Fruit fly (Drosophila melanogaster) whole organism, embryonic: ENCODE results near the gene Fam92.

Experiments
- Antp ChIP-seq: fragments of 200-800 bp; sonication (Bioruptor generic); optimal IDR thresholded peaks from 3 replicates; lab custom pipeline; 2016; ENCODE audit warnings: missing biosample characterization, missing genetic modification characterization
- Atf-2 ChIP-seq: fragments of 200-800 bp; sonication (Bioruptor generic); optimal IDR thresholded peaks from 2 replicates; lab custom pipeline; 2016; ENCODE audit warnings: missing biosample characterization, missing genetic modification characterization
- Blimp-1 ChIP-seq: fragments of 200-800 bp; sonication (Bioruptor generic); optimal IDR thresholded peaks from 3 replicates; lab custom pipeline; 2018; ENCODE audit warnings: missing biosample characterization, missing genetic modification characterization, mild to moderate bottlenecking, moderate library complexity, missing genetic modification reagents
- CG11093 ChIP-seq: fragments of 200-800 bp; sonication (Bioruptor generic); IDR thresholded peaks from 3 replicates; pipeline ENCODE4 v1.3.6; 2022; ENCODE audit warnings: missing biosample characterization, missing genetic modification characterization
- CG11723 ChIP-seq: fragments of 200-800 bp; sonication (Bioruptor generic); optimal IDR thresholded peaks from 2 replicates; lab custom pipeline; 2017; ENCODE audit warnings: missing biosample characterization, mild to moderate bottlenecking, missing genetic modification characterization
- CG12155 ChIP-seq: fragments of 200-800 bp; sonication (Bioruptor generic); optimal IDR thresholded peaks from 3 replicates; lab custom pipeline; 2016; ENCODE audit warnings: missing biosample characterization, missing genetic modification characterization
- CG13424 ChIP-seq: fragments of 200-800 bp; sonication (Bioruptor generic); optimal IDR thresholded peaks from 2 replicates; lab custom pipeline; 2019; ENCODE audit warnings: missing biosample characterization, mild to moderate bottlenecking, missing genetic modification characterization, moderate library complexity
- CG1603 ChIP-seq: fragments of 200-800 bp; sonication (Bioruptor generic); optimal IDR thresholded peaks from 2 replicates; lab custom pipeline; 2019; ENCODE audit warnings: missing biosample characterization, mild to moderate bottlenecking, missing genetic modification characterization, moderate library complexity
- CG16779 ChIP-seq: fragments of 200-800 bp; sonication (Bioruptor generic); IDR thresholded peaks from 2 replicates; pipeline ENCODE4 v1.3.6; 2022; ENCODE audit warnings: missing biosample characterization, missing genetic modification characterization
- CG17829 ChIP-seq: fragments of 200-800 bp; optimal IDR thresholded peaks from 2 replicates; lab custom pipeline; 2019; ENCODE audit warnings: missing biosample characterization, mild to moderate bottlenecking, missing genetic modification characterization, moderate library complexity
- CG17912 ChIP-seq: fragments of 200-800 bp; sonication (Bioruptor generic); optimal IDR thresholded peaks from 2 replicates; lab custom pipeline; 2018; ENCODE audit warnings: missing biosample characterization, mild to moderate bottlenecking, missing genetic modification characterization
- CG2120 ChIP-seq: fragments of 200-800 bp; sonication (Bioruptor generic); optimal IDR thresholded peaks from 3 replicates; lab custom pipeline; 2016; ENCODE audit warnings: missing biosample characterization, missing genetic modification characterization
- CG2199 ChIP-seq: fragments of 200-800 bp; sonication (Bioruptor generic); IDR thresholded peaks from 3 replicates; pipeline ENCODE4 v1.3.6; 2022; ENCODE audit warnings: missing biosample characterization, missing genetic modification characterization
- CG7928 ChIP-seq: fragments of 200-800 bp; sonication (Bioruptor generic); optimal IDR thresholded peaks from 2 replicates; lab custom pipeline; 2017; ENCODE audit warnings: missing biosample characterization, mild to moderate bottlenecking, missing genetic modification characterization
- CG8924 ChIP-seq: fragments of 200-800 bp; optimal IDR thresholded peaks from 3 replicates; lab custom pipeline; 2019; ENCODE audit warnings: missing biosample characterization, mild to moderate bottlenecking, missing genetic modification characterization, moderate library complexity
- CG9437 ChIP-seq: fragments of 200-800 bp; sonication (Bioruptor generic); optimal IDR thresholded peaks from 2 replicates; lab custom pipeline; 2018; ENCODE audit warnings: missing biosample characterization, mild to moderate bottlenecking, missing genetic modification characterization
- CG9609 ChIP-seq: fragments of 200-800 bp; sonication (Bioruptor generic); optimal IDR thresholded peaks from 3 replicates; lab custom pipeline; 2016; ENCODE audit warnings: missing biosample characterization, missing genetic modification characterization
- E2f1 ChIP-seq: fragments of 200-800 bp; sonication (Bioruptor generic); IDR thresholded peaks from 2 replicates; pipeline ENCODE4 v1.3.6; 2022; ENCODE audit warnings: missing biosample characterization, missing genetic modification characterization
- H2.0 ChIP-seq: fragments of 200-800 bp; sonication (Bioruptor generic); IDR thresholded peaks from 2 replicates; pipeline ENCODE4 v1.3.6; 2022; ENCODE audit warnings: missing biosample characterization, missing genetic modification characterization
- HmgD ChIP-seq: fragments of 200-800 bp; sonication (Bioruptor generic); optimal IDR thresholded peaks from 3 replicates; lab custom pipeline; 2016; ENCODE audit warnings: missing biosample characterization, missing genetic modification characterization
- Hr51 ChIP-seq, 2 experiments: fragments of 200-800 bp; sonication (Bioruptor generic); optimal IDR thresholded peaks; 2 replicates in 1 of 2; 3 replicates in 1 of 2; lab custom pipeline; 2016 to 2018; ENCODE audit warnings: missing biosample characterization in 2 of 2, missing genetic modification characterization in 2 of 2, mild to moderate bottlenecking in 1 of 2, moderate library complexity in 1 of 2
- NC2β ChIP-seq: fragments of 200-800 bp; sonication (Bioruptor generic); optimal IDR thresholded peaks from 2 replicates; lab custom pipeline; 2016; ENCODE audit warnings: missing biosample characterization, missing genetic modification characterization
- NFAT ChIP-seq: fragments of 200-800 bp; sonication (Bioruptor generic); IDR thresholded peaks from 2 replicates; pipeline ENCODE4 v1.3.6; 2022; ENCODE audit warnings: missing biosample characterization, missing genetic modification characterization
- Oli ChIP-seq: fragments of 200-800 bp; sonication (Bioruptor generic); optimal IDR thresholded peaks from 2 replicates; lab custom pipeline; 2018; ENCODE audit warnings: missing biosample characterization, mild to moderate bottlenecking, missing genetic modification characterization, moderate library complexity
- Six4 ChIP-seq: fragments of 200-800 bp; sonication (Bioruptor generic); optimal IDR thresholded peaks from 2 replicates; lab custom pipeline; 2016; ENCODE audit warnings: missing biosample characterization, missing genetic modification characterization
- Sry-β ChIP-seq: fragments of 200-800 bp; sonication (Bioruptor generic); optimal IDR thresholded peaks from 2 replicates; lab custom pipeline; 2018; ENCODE audit warnings: missing biosample characterization, mild to moderate bottlenecking, missing genetic modification characterization, moderate library complexity
- Usf ChIP-seq: fragments of 200-800 bp; sonication (Bioruptor generic); optimal IDR thresholded peaks from 2 replicates; lab custom pipeline; 2017; ENCODE audit warnings: missing genotype, missing biosample characterization, missing genetic modification characterization
- YL-1 ChIP-seq: fragments of 200-800 bp; sonication (Bioruptor generic); optimal IDR thresholded peaks from 3 replicates; lab custom pipeline; 2017; ENCODE audit warnings: missing biosample characterization, mild to moderate bottlenecking, missing genetic modification characterization
- chm ChIP-seq: fragments of 200-800 bp; sonication (Bioruptor generic); IDR thresholded peaks from 2 replicates; pipeline ENCODE4 v1.3.6; 2022; ENCODE audit warnings: missing biosample characterization, missing genetic modification characterization
- ci ChIP-seq: fragments of 200-800 bp; sonication (Bioruptor generic); IDR thresholded peaks from 3 replicates; pipeline ENCODE4 v1.3.6; 2022; ENCODE audit warnings: missing biosample characterization, missing genetic modification characterization
- eve ChIP-seq, 2 experiments: fragments of >200 bp; optimal IDR thresholded peaks; 2 replicates each; lab custom pipeline; 2017; ENCODE audit warnings: missing biosample characterization in 2 of 2, missing genetic modification characterization in 2 of 2
- ewg ChIP-seq: fragments of 200-800 bp; sonication (Bioruptor generic); optimal IDR thresholded peaks from 3 replicates; lab custom pipeline; 2017; ENCODE audit warnings: mild to moderate bottlenecking, missing biosample characterization, missing genetic modification reagents, missing genetic modification characterization
- ken ChIP-seq: fragments of 200-800 bp; sonication (Bioruptor generic); IDR thresholded peaks from 3 replicates; pipeline ENCODE4 v1.3.6; 2022; ENCODE audit warnings: missing biosample characterization, missing genetic modification characterization
- knrl ChIP-seq: fragments of 200-800 bp; sonication (Bioruptor generic); IDR thresholded peaks from 3 replicates; pipeline ENCODE4 v1.3.6; 2022; ENCODE audit warnings: missing biosample characterization, missing genetic modification characterization; ENCODE audit not compliant: partially characterized antibody
- lov ChIP-seq, 2 experiments: fragments of 200-800 bp in 1 of 2; fragments of >200 bp in 1 of 2; sonication (Bioruptor generic) in 1 of 2; IDR thresholded peaks in 1 of 2; optimal IDR thresholded peaks in 1 of 2; 2 replicates in 1 of 2; 3 replicates in 1 of 2; pipeline versions ENCODE4 v1.3.6 to Lab custom; 2017 to 2022; ENCODE audit warnings: missing biosample characterization in 1 of 2, missing genetic modification characterization in 1 of 2
- nerfin-2 ChIP-seq: fragments of 200-800 bp; sonication (Bioruptor generic); IDR thresholded peaks from 2 replicates; pipeline ENCODE4 v1.3.6; 2022; ENCODE audit warnings: missing biosample characterization, missing genetic modification characterization; ENCODE audit not compliant: partially characterized antibody
- nom ChIP-seq: fragments of 200-800 bp; sonication (Bioruptor generic); optimal IDR thresholded peaks from 2 replicates; lab custom pipeline; 2017; ENCODE audit warnings: missing biosample characterization, missing genetic modification characterization, mild to moderate bottlenecking, moderate library complexity, missing genetic modification reagents
- pan ChIP-seq, 4 experiments: fragments of >200 bp in 3 of 4; fragments of 200-800 bp in 1 of 4; sonication (Bioruptor generic) in 1 of 4; optimal IDR thresholded peaks in 3 of 4; IDR thresholded peaks in 1 of 4; 2 replicates each; pipeline versions ENCODE4 v1.3.6 to Lab custom; 2017 to 2022; ENCODE audit warnings: missing biosample characterization in 2 of 4, missing genetic modification characterization in 2 of 4, mixed read lengths in 1 of 4
- pho ChIP-seq: fragments of 200-800 bp; sonication (Bioruptor generic); optimal IDR thresholded peaks from 2 replicates; lab custom pipeline; 2016; ENCODE audit warnings: missing biosample characterization, missing genetic modification characterization
- ro ChIP-seq: fragments of 200-800 bp; sonication (Bioruptor generic); IDR thresholded peaks from 2 replicates; pipeline ENCODE4 v1.3.6; 2022; ENCODE audit warnings: missing biosample characterization, missing genetic modification characterization
- slp2 ChIP-seq: fragments of 200-800 bp; sonication (Bioruptor generic); optimal IDR thresholded peaks from 2 replicates; lab custom pipeline; 2016; ENCODE audit warnings: missing biosample characterization, missing genetic modification characterization
- sug ChIP-seq: fragments of 200-800 bp; optimal IDR thresholded peaks from 2 replicates; lab custom pipeline; 2019; ENCODE audit warnings: missing biosample characterization, mild to moderate bottlenecking, missing genetic modification characterization, moderate library complexity
- tap ChIP-seq: fragments of 200-800 bp; optimal IDR thresholded peaks from 3 replicates; lab custom pipeline; 2019; ENCODE audit warnings: missing biosample characterization, mild to moderate bottlenecking, missing genetic modification characterization, moderate library complexity
- tgo ChIP-seq: fragments of 200-800 bp; sonication (Bioruptor generic); IDR thresholded peaks from 3 replicates; pipeline ENCODE4 v1.3.6; 2022; ENCODE audit warnings: missing biosample characterization, missing genetic modification characterization
- toy ChIP-seq: fragments of 200-800 bp; sonication (Bioruptor generic); IDR thresholded peaks from 2 replicates; pipeline ENCODE4 v1.3.6; 2022; ENCODE audit warnings: missing biosample characterization, missing genetic modification characterization
- tx ChIP-seq: fragments of 200-800 bp; sonication (Bioruptor generic); optimal IDR thresholded peaks from 2 replicates; lab custom pipeline; 2016; ENCODE audit warnings: missing biosample characterization, missing genetic modification characterization
- wdn ChIP-seq: fragments of 200-800 bp; sonication (Bioruptor generic); IDR thresholded peaks from 2 replicates; pipeline ENCODE4 v1.3.6; 2022; ENCODE audit warnings: missing biosample characterization, missing genetic modification characterization
- yki ChIP-seq: fragments of >200 bp; optimal IDR thresholded peaks from 3 replicates; lab custom pipeline; 2018

The Fam92 gene

dm6 chr2L:12433712-12434534 is 9.2 kb downstream of the Fam92 start, which contains the start of gene eRF3 (continued):
- no peak for TF ChIP-seq Antp (GFP tag; lab: Kevin White, UChicago)
- peak; percentile 98 for TF ChIP-seq YL-1 (GFP tag; lab: Kevin White, UChicago)
- peak; percentile 76 for TF ChIP-seq sug (tag; lab: Kevin White, UChicago)
- no peak for TF ChIP-seq CG2199 (GFP tag; lab: Robert Waterston, UW)
- TF ChIP-seq knrl (GFP tag; lab: Robert Waterston, UW): peak; percentile 68
- peak; percentile 72 for TF ChIP-seq Six4 (GFP tag; lab: Kevin White, UChicago)
- TF ChIP-seq Hr51 (GFP tag; optimal IDR thresholded peaks at IDR 0.05; lab: Kevin White, UChicago): peak in 1 of 2 experiments; percentile 88
- TF ChIP-seq Blimp-1: peak; percentile 74
- TF ChIP-seq NFAT: peak; percentile 70
- TF ChIP-seq CG11723 (GFP tag; lab: Kevin White, UChicago): peak; percentile 51
- TF ChIP-seq Oli (tag; lab: Kevin White, UChicago): peak; percentile 74
- TF ChIP-seq ci (GFP tag; lab: Robert Waterston, UW): peak; percentile 64
- TF ChIP-seq slp2: no peak
- no peak for TF ChIP-seq HmgD (GFP tag; lab: Kevin White, UChicago)
- peak; percentile 85 for TF ChIP-seq CG17829 (tag; lab: Kevin White, UChicago)
- TF ChIP-seq nerfin-2 (GFP tag; lab: Robert Waterston, UW): peak; percentile 13
- TF ChIP-seq eve (GFP tag; optimal IDR thresholded peaks at IDR 0.05; lab: Kevin White, UChicago): no peak
- TF ChIP-seq toy (GFP tag; lab: Robert Waterston, UW): no peak
- peak; percentile 28 for TF ChIP-seq pho (GFP tag; lab: Kevin White, UChicago)
- no peak for TF ChIP-seq CG17912
- no peak for TF ChIP-seq CG9609 (GFP tag; lab: Kevin White, UChicago)
- TF ChIP-seq nom (GFP tag; lab: Kevin White, UChicago): peak; percentile 29
- peak; percentile 60 for TF ChIP-seq CG1603 (tag; lab: Kevin White, UChicago)
- peak; percentile 56 for TF ChIP-seq CG12155 (GFP tag; lab: Kevin White, UChicago)
- TF ChIP-seq tap (tag; lab: Kevin White, UChicago): peak; percentile 73
- TF ChIP-seq pan (optimal IDR thresholded peaks at IDR 0.05; lab: Kevin White, UChicago): no peak
- peak in 1 of 2 experiments; percentile 83 for TF ChIP-seq pan (GFP tag; optimal IDR thresholded peaks at IDR 0.05 in 1 of 2, IDR thresholded peaks at IDR 0.05 in 1 of 2)
- TF ChIP-seq tgo: peak; percentile 85
- TF ChIP-seq Sry-β (GFP tag; lab: Kevin White, UChicago): no peak
- peak; percentile 52 for TF ChIP-seq ewg (GFP tag; lab: Kevin White, UChicago)
- TF ChIP-seq Usf (GFP tag; lab: Kevin White, UChicago): peak; percentile 51
- TF ChIP-seq E2f1: peak; percentile 80
- peak; percentile 91 for TF ChIP-seq CG13424 (tag; lab: Kevin White, UChicago)
- TF ChIP-seq CG7928 (GFP tag; lab: Kevin White, UChicago): no peak
- TF ChIP-seq ro (GFP tag; lab: Robert Waterston, UW): peak; percentile 42; the same call in 1 of the 2 replicates
- TF ChIP-seq lov (optimal IDR thresholded peaks at IDR 0.05; lab: Kevin White, UChicago): no peak
- TF ChIP-seq lov (GFP tag; IDR thresholded peaks at IDR 0.05; lab: Robert Waterston, UW): 0 out of 3 replicates have a peak, but pooled peaks have one; percentile 53
- TF ChIP-seq NC2β (GFP tag; lab: Kevin White, UChicago): no peak
- peak; percentile 69 for TF ChIP-seq H2.0 (GFP tag; lab: Robert Waterston, UW)
- TF ChIP-seq CG11093: peak; percentile 39; the same call in 1 of the 3 replicates
- TF ChIP-seq Atf-2 (GFP tag; lab: Kevin White, UChicago): peak; percentile 10
- 0 out of 2 replicates have a peak, but pooled peaks have one; percentile 16 for TF ChIP-seq CG16779 (GFP tag; lab: Robert Waterston, UW)
- peak; percentile 49 for TF ChIP-seq ken (GFP tag; lab: Robert Waterston, UW)
- peak; percentile 90 for TF ChIP-seq CG8924 (tag; lab: Kevin White, UChicago)
- TF ChIP-seq wdn (GFP tag; lab: Robert Waterston, UW): peak; percentile 40; the same call in 1 of the 2 replicates
- no peak for TF ChIP-seq tx (GFP tag; lab: Kevin White, UChicago)
- TF ChIP-seq yki (lab: Kevin White, UChicago): no peak
- 0 out of 2 replicates have a peak, but pooled peaks have one; percentile 61 for TF ChIP-seq chm (GFP tag; lab: Robert Waterston, UW)
- TF ChIP-seq CG2120 (GFP tag; lab: Kevin White, UChicago): peak; percentile 58
- TF ChIP-seq CG9437 (GFP tag; lab: Kevin White, UChicago): peak; percentile 78
